Worm (Caenorhabditis elegans): ENCODE measurements around the gene C09B9.85.

DNA sequence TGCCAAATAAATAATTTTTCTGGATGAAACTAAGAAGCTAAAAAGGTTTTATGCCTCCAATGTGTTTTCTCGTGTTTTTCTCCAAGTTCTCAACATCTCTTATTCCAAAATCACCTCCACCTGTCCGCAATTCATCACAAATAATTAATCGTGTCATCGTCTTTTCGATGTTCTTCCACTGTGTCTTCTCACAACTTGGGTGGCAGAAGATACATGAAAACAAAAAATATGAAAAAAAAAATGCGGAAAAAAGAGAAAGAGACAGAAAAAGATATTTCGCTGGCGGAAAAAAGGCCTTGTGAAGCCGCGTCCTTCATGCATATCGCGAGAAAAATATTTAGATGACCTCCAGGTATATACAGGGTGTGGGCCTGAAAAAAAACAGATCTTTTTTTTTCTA is 48.3 kb upstream of the C09B9.85 start:
- TF ChIP-seq ceh-58 (GFP tag; IDR thresholded peaks at IDR 0.05) = no peak
- no peak for TF ChIP-seq snpc-4 (GFP tag; optimal IDR thresholded peaks at IDR 0.05)
- no peak for TF ChIP-seq snpc-4 (tag; optimal IDR thresholded peaks at IDR 0.05)
- no peak for TF ChIP-seq chd-7 (tag; optimal IDR thresholded peaks at IDR 0.05)
- no peak for TF ChIP-seq tbp1 (GFP tag; optimal IDR thresholded peaks at IDR 0.05)

Measured in whole organism, young adult.